Worm (Caenorhabditis elegans): ENCODE data around the gene madf-8.

madf-8 gene

DNA sequence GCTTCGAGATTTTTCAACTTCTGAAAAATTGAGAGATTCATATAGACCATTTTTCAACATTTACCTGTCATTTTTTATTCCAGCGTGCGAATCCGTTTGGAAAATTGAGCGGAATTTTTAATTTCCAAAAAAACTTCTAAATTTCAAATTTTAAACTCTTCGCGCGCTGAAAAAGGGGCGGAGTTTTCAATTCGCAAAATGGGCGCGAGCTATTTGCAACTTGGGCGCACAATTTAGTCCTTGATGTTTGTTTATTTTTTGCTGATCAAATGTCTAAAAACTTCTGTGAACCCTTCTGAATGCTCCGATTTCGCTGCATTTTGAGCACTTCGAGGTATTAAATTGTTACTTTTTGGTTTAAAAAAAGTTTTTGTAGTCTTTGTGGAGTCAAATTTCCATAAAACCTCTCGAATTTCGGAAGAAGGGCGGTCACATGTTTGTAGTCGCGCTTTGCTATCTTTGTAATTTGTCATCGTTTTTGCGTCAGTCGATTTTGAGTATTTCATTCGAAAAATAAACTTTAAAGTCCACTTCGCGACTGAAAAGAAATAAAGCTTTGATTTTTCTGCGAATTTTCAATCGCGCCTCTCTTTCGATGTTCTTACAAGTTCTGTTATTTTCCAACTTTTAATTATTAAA is at the start of gene madf-8, which contains the start of gene gsr-1:
TSS of gene madf-8 (minus strand) at position 156 of the 639 bp plus-strand sequence.
TSS of gene gsr-1 (plus strand) at position 231 of the 639 bp plus-strand sequence.
- TF ChIP-seq ceh-36 (tag; optimal IDR thresholded peaks at IDR 0.05) (no peak), tbx-11 (GFP tag; IDR thresholded peaks at IDR 0.05) (no peak), tra-4 (tag; optimal IDR thresholded peaks at IDR 0.05) (no peak), scrt-1 (GFP tag; IDR thresholded peaks at IDR 0.05) (no peak), ceh-13 (GFP tag; optimal IDR thresholded peaks at IDR 0.05) (no peak), hnd-1 (tag; optimal IDR thresholded peaks at IDR 0.05) (no peak), ama-1 (optimal IDR thresholded peaks at IDR 0.05) (no peak), aly-1 (tag; optimal IDR thresholded peaks at IDR 0.05) (no peak), sea-1 (GFP tag; conservative IDR thresholded peaks at IDR 0.05) (no peak), ets-7 (tag; optimal IDR thresholded peaks at IDR 0.05) (no peak), pes-1 (GFP tag; IDR thresholded peaks at IDR 0.05) (no peak), F13C5.2 (tag; optimal IDR thresholded peaks at IDR 0.05) (no peak), hmg-4 (GFP tag; optimal IDR thresholded peaks at IDR 0.05) (no peak), flt-1 (GFP tag; IDR thresholded peaks at IDR 0.05) (no peak), B0310.2 (tag; optimal IDR thresholded peaks at IDR 0.05) (no peak), hmbx-1 (tag; optimal IDR thresholded peaks at IDR 0.05) (no peak), tbx-37 (GFP tag; conservative IDR thresholded peaks at IDR 0.05) (no peak)

- no peak for TF ChIP-seq hmg-4 (GFP tag; optimal IDR thresholded peaks at IDR 0.05)
- TF ChIP-seq flt-1 (GFP tag; IDR thresholded peaks at IDR 0.05): no peak
- TF ChIP-seq tbx-37 (GFP tag; conservative IDR thresholded peaks at IDR 0.05): no peak
- TF ChIP-seq hnd-1 (tag; optimal IDR thresholded peaks at IDR 0.05): no peak
- TF ChIP-seq scrt-1 (GFP tag; IDR thresholded peaks at IDR 0.05): no peak
- no peak for TF ChIP-seq ets-7 (tag; optimal IDR thresholded peaks at IDR 0.05)
- no peak for TF ChIP-seq F13C5.2 (tag; optimal IDR thresholded peaks at IDR 0.05)
- no peak for TF ChIP-seq pes-1 (GFP tag; IDR thresholded peaks at IDR 0.05)
- TF ChIP-seq B0310.2 (tag; optimal IDR thresholded peaks at IDR 0.05): no peak
- no peak for TF ChIP-seq ama-1 (optimal IDR thresholded peaks at IDR 0.05)
Observed at ce11 chrIII:3699275-3699674, 48.6 kb upstream of the madf-8 start, which contains the start of gene cyn-9. Gene cyn-9, minus strand, starts transcription at chrIII:3699640.

DNA sequence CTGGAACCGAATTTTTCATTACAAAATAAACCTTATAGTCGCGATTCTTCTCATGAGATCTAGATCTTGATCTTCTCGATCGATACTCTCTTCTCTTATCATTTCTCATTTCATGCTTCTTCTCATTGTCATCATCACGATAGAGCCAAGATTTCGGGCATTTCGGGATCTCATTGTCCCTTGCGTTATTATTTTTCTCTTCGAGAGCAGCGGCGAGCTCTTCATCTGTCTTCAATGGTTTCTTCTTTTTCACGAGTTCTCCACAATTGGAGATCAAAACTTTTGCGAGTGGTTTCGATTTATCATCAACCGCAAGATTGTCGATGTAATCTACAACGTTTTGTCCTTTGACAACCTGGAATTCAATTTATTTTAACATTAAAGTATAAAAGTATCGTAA is 47.7 kb upstream of the madf-8 start:
- TF ChIP-seq flt-1 (GFP tag; IDR thresholded peaks at IDR 0.05) (no peak), sea-1 (GFP tag; conservative IDR thresholded peaks at IDR 0.05) (no peak), B0310.2 (tag; optimal IDR thresholded peaks at IDR 0.05) (no peak), hmg-4 (GFP tag; optimal IDR thresholded peaks at IDR 0.05) (no peak), hnd-1 (tag; optimal IDR thresholded peaks at IDR 0.05) (no peak), tra-4 (tag; optimal IDR thresholded peaks at IDR 0.05) (no peak), ceh-36 (tag; optimal IDR thresholded peaks at IDR 0.05) (no peak), ets-7 (tag; optimal IDR thresholded peaks at IDR 0.05) (no peak)

DNA sequence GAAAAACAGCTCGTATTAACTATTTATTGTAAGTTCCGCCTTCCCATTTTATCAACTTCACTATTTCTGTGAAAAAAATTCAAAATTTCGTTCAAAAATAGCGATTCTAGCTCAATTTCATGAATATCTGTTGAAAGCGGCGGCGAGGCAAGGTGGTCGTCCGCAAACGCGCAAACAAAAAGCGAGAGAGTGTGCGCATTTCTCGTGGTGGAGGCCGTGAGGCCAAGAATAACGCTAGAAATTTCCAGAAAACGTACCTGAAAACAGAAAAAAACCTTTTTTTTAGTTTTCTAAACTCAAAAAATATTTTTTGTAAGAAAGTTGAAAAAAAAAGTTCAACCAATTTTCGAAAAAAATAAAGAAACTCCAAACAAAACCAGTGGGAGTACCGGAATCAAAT is 46.5 kb upstream of the madf-8 start:
- TF ChIP-seq scrt-1 (GFP tag; IDR thresholded peaks at IDR 0.05): peak; percentile 67; the same call in 1 of the 2 replicates

DNA sequence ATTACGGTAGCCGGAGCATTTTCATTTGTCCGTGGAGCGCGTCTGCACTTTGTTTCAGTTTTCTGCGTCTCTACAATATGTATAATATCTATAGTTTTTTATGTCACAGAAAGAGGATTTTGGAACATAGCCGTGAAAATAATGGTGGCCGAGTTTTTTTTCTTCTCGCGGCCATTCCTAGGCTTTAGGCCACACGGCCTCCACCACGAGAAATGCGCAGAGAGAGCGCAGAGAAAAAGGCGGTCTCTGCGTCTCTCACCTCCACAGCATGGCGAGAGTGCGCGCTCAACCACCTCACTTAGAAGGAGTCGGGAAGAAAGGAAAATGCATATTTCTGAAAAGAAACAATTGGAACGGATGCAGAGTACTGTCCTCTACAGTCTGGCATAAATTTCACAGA is 44.8 kb upstream of the madf-8 start:
- TF ChIP-seq pes-1 (GFP tag; IDR thresholded peaks at IDR 0.05) (peak; percentile 66; the same call in 1 of the 2 replicates), sea-1 (GFP tag; conservative IDR thresholded peaks at IDR 0.05) (peak; percentile 71)

DNA sequence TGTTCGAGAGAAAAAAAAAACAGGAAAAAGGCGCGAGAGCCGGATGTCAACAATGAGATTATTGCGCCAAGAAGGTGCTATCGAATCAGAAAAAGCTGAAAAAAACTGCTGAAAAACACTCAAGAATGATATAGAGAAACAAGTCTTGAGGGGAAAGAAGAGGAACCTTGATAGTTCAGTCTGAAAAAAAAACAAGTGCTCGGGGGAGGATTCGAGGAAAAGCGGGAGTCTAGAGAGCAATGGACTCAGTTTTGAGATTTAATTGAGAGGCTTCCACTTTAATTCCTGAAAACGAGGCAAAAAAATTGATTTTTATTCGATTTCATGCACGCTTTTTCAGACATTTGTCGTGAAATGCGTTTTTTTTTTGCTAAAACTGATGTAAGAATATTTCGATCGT is 43.9 kb upstream of the madf-8 start, which contains the start of gene npr-15:
TSS of gene npr-15 (minus strand) at position 101 of the 400 bp plus-strand sequence.
- TF ChIP-seq sea-1 (GFP tag; conservative IDR thresholded peaks at IDR 0.05): no peak
- no peak for TF ChIP-seq ceh-13 (GFP tag; optimal IDR thresholded peaks at IDR 0.05)
- TF ChIP-seq ets-7 (tag; optimal IDR thresholded peaks at IDR 0.05): no peak
- no peak for TF ChIP-seq hnd-1 (tag; optimal IDR thresholded peaks at IDR 0.05)

ce11 chrIII:3692516-3692915 is 41.9 kb upstream of the madf-8 start:
- no peak for TF ChIP-seq F13C5.2 (tag; optimal IDR thresholded peaks at IDR 0.05)
- no peak for TF ChIP-seq tra-4 (tag; optimal IDR thresholded peaks at IDR 0.05)
- TF ChIP-seq ceh-36 (tag; optimal IDR thresholded peaks at IDR 0.05): no peak
- no peak for TF ChIP-seq scrt-1 (GFP tag; IDR thresholded peaks at IDR 0.05)
- no peak for TF ChIP-seq ama-1 (optimal IDR thresholded peaks at IDR 0.05)

DNA sequence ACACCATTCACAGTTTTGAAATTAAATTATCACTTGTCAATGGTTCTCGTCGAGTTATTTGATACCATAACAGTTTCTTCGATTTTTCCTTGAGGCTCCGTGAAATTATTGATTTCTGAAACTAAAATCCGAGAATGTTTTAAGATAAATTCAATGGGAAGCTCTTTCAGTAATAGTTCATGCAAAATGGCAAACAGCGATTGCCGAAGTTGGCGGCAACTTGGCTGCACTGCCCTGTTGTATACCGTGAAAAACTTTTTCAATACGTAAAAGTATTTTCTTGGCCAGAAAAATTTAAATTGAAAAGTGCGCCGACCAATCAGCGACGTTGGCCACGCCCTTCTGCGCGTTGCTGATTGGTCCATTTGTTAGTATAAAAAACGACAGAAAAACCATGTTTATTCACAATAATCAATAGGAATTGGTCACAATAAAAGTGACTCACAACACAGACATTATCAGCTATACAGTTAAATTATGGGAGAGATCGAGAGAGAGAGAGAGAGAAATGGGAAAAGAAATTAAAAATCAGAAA is 32.3 kb upstream of the madf-8 start:
- TF ChIP-seq tbx-37 (GFP tag; conservative IDR thresholded peaks at IDR 0.05): no peak
- no peak for TF ChIP-seq ets-7 (tag; optimal IDR thresholded peaks at IDR 0.05)
- TF ChIP-seq ceh-36 (tag; optimal IDR thresholded peaks at IDR 0.05): no peak
- TF ChIP-seq tbx-11 (GFP tag; IDR thresholded peaks at IDR 0.05): no peak
- no peak for TF ChIP-seq aly-1 (tag; optimal IDR thresholded peaks at IDR 0.05)
- no peak for TF ChIP-seq hnd-1 (tag; optimal IDR thresholded peaks at IDR 0.05)
- TF ChIP-seq pes-1 (GFP tag; IDR thresholded peaks at IDR 0.05): no peak
- TF ChIP-seq ama-1 (optimal IDR thresholded peaks at IDR 0.05): no peak
- no peak for TF ChIP-seq B0310.2 (tag; optimal IDR thresholded peaks at IDR 0.05)
- no peak for TF ChIP-seq tra-4 (tag; optimal IDR thresholded peaks at IDR 0.05)
- no peak for TF ChIP-seq F13C5.2 (tag; optimal IDR thresholded peaks at IDR 0.05)
- TF ChIP-seq sea-1 (GFP tag; conservative IDR thresholded peaks at IDR 0.05): no peak
- TF ChIP-seq hmbx-1 (tag; optimal IDR thresholded peaks at IDR 0.05): no peak
- TF ChIP-seq flt-1 (GFP tag; IDR thresholded peaks at IDR 0.05): no peak
- TF ChIP-seq scrt-1 (GFP tag; IDR thresholded peaks at IDR 0.05): no peak
- no peak for TF ChIP-seq ceh-13 (GFP tag; optimal IDR thresholded peaks at IDR 0.05)
- no peak for TF ChIP-seq hmg-4 (GFP tag; optimal IDR thresholded peaks at IDR 0.05)
